Fruit fly (Drosophila melanogaster) whole organism, embryonic: ENCODE data around the gene Ugt301D1.

ENCODE experiments used
- BtbVII ChIP-seq: fragments of 200-800 bp; sonication (Bioruptor generic); optimal IDR thresholded peaks from 3 replicates; lab custom pipeline; 2017; ENCODE audit warnings: missing biosample characterization, mild to moderate bottlenecking, missing genetic modification characterization
- Bteb2 ChIP-seq: fragments of 200-800 bp; sonication (Bioruptor generic); optimal IDR thresholded peaks from 2 replicates; lab custom pipeline; 2016; ENCODE audit warnings: missing biosample characterization, missing genetic modification characterization
- CG10366 ChIP-seq: fragments of 200-800 bp; sonication (Bioruptor generic); IDR thresholded peaks from 2 replicates; pipeline ENCODE4 v1.3.6; 2022; ENCODE audit warnings: missing biosample characterization, missing genetic modification characterization
- CG11456 ChIP-seq: fragments of 200-800 bp; sonication (Bioruptor generic); IDR thresholded peaks from 3 replicates; pipeline ENCODE4 v1.3.6; 2022; ENCODE audit warnings: missing biosample characterization, missing genetic modification characterization
- CG12744 ChIP-seq: fragments of 200-800 bp; sonication (Bioruptor generic); optimal IDR thresholded peaks from 2 replicates; lab custom pipeline; 2016; ENCODE audit warnings: missing biosample characterization, missing genetic modification characterization
- CG12769 ChIP-seq: fragments of 200-800 bp; sonication (Bioruptor generic); optimal IDR thresholded peaks from 2 replicates; lab custom pipeline; 2019; ENCODE audit warnings: missing biosample characterization, mild to moderate bottlenecking, missing genetic modification characterization, moderate library complexity
- CG13424 ChIP-seq: fragments of 200-800 bp; sonication (Bioruptor generic); optimal IDR thresholded peaks from 2 replicates; lab custom pipeline; 2019; ENCODE audit warnings: missing biosample characterization, mild to moderate bottlenecking, missing genetic modification characterization, moderate library complexity
- CG13894 ChIP-seq: fragments of 200-800 bp; sonication (Bioruptor generic); optimal IDR thresholded peaks from 3 replicates; lab custom pipeline; 2018; ENCODE audit warnings: missing biosample characterization, mild to moderate bottlenecking, missing genetic modification characterization, moderate library complexity
- CG15601 ChIP-seq: fragments of 200-800 bp; sonication (Bioruptor generic); optimal IDR thresholded peaks from 3 replicates; lab custom pipeline; 2019; ENCODE audit warnings: missing biosample characterization, mild to moderate bottlenecking, missing genetic modification characterization, moderate library complexity
- CG1647 ChIP-seq: fragments of 200-800 bp; sonication (Bioruptor generic); optimal IDR thresholded peaks from 3 replicates; lab custom pipeline; 2016; ENCODE audit warnings: missing biosample characterization, missing genetic modification characterization
- CG17359 ChIP-seq: fragments of 200-800 bp; sonication (Bioruptor generic); optimal IDR thresholded peaks from 3 replicates; lab custom pipeline; 2018; ENCODE audit warnings: missing biosample characterization, mild to moderate bottlenecking, missing genetic modification characterization, moderate library complexity
- CG17568 ChIP-seq: fragments of 200-800 bp; sonication (Bioruptor generic); optimal IDR thresholded peaks from 2 replicates; lab custom pipeline; 2018; ENCODE audit warnings: missing biosample characterization, mild to moderate bottlenecking, missing genetic modification characterization, moderate library complexity
- CG2712 ChIP-seq: fragments of 200-800 bp; optimal IDR thresholded peaks from 3 replicates; lab custom pipeline; 2019; ENCODE audit warnings: missing biosample characterization, mild to moderate bottlenecking, missing genetic modification characterization, moderate library complexity
- CG2875 ChIP-seq: fragments of 200-800 bp; sonication (Bioruptor generic); optimal IDR thresholded peaks from 2 replicates; lab custom pipeline; 2017; ENCODE audit warnings: missing biosample characterization, mild to moderate bottlenecking, missing genetic modification characterization, missing genetic modification reagents
- CG3281 ChIP-seq: fragments of 200-800 bp; sonication (Bioruptor generic); optimal IDR thresholded peaks from 3 replicates; lab custom pipeline; 2017; ENCODE audit warnings: missing biosample characterization, mild to moderate bottlenecking, missing genetic modification characterization
- CG6765 ChIP-seq: fragments of 200-800 bp; sonication (Bioruptor generic); optimal IDR thresholded peaks from 3 replicates; lab custom pipeline; 2017; ENCODE audit warnings: missing biosample characterization, mild to moderate bottlenecking, missing genetic modification characterization
- CG6813 ChIP-seq: fragments of 200-800 bp; sonication (Bioruptor generic); optimal IDR thresholded peaks from 2 replicates; lab custom pipeline; 2017; ENCODE audit warnings: missing biosample characterization, missing genetic modification characterization, mild to moderate bottlenecking, moderate library complexity, missing genetic modification reagents
- CG7987 ChIP-seq: fragments of 200-800 bp; sonication (Bioruptor generic); optimal IDR thresholded peaks from 2 replicates; lab custom pipeline; 2018; ENCODE audit warnings: missing biosample characterization, mild to moderate bottlenecking, missing genetic modification characterization, moderate library complexity
- CG8089 ChIP-seq: fragments of 200-800 bp; sonication (Bioruptor generic); optimal IDR thresholded peaks from 3 replicates; lab custom pipeline; 2016; ENCODE audit warnings: missing biosample characterization, missing genetic modification characterization
- CG8290 ChIP-seq, 3 experiments: fragments of 200-800 bp; sonication (Bioruptor generic); optimal IDR thresholded peaks; 2 replicates each; lab custom pipeline; 2016 to 2019; ENCODE audit warnings: missing biosample characterization in 3 of 3, missing genetic modification characterization in 3 of 3, mild to moderate bottlenecking in 2 of 3, moderate library complexity in 1 of 3
- CG8478 ChIP-seq: fragments of >200 bp; optimal IDR thresholded peaks from 2 replicates; lab custom pipeline; 2018
- CG8765 ChIP-seq: fragments of 200-800 bp; sonication (Bioruptor generic); IDR thresholded peaks from 2 replicates; pipeline ENCODE4 v1.3.6; 2022; ENCODE audit warnings: missing biosample characterization, missing genetic modification characterization
- CG9215 ChIP-seq: fragments of 200-800 bp; sonication (Bioruptor generic); IDR thresholded peaks from 2 replicates; pipeline ENCODE4 v1.3.6; 2022; ENCODE audit warnings: missing biosample characterization, missing genetic modification characterization
- Chrac-16 ChIP-seq: fragments of 200-800 bp; sonication (Bioruptor generic); optimal IDR thresholded peaks from 3 replicates; lab custom pipeline; 2016; ENCODE audit warnings: missing biosample characterization, missing genetic modification characterization
- Deaf1 ChIP-seq: fragments of 200-800 bp; optimal IDR thresholded peaks from 3 replicates; lab custom pipeline; 2019; ENCODE audit warnings: missing biosample characterization, mild to moderate bottlenecking, missing genetic modification characterization, moderate library complexity
- Doc3 ChIP-seq: fragments of 200-800 bp; sonication (Bioruptor generic); IDR thresholded peaks from 3 replicates; pipeline ENCODE4 v1.3.6; 2022; ENCODE audit warnings: missing biosample characterization, missing genetic modification characterization; ENCODE audit not compliant: partially characterized antibody
- Hand ChIP-seq: fragments of 200-800 bp; sonication (Bioruptor generic); optimal IDR thresholded peaks from 2 replicates; lab custom pipeline; 2017; ENCODE audit warnings: mild to moderate bottlenecking, missing biosample characterization, missing genetic modification reagents, missing genetic modification characterization
- HmgD ChIP-seq: fragments of 200-800 bp; sonication (Bioruptor generic); optimal IDR thresholded peaks from 3 replicates; lab custom pipeline; 2016; ENCODE audit warnings: missing biosample characterization, missing genetic modification characterization
- Hr39 ChIP-seq: fragments of >200 bp; optimal IDR thresholded peaks from 2 replicates; lab custom pipeline; 2017
- Kr ChIP-seq: fragments of 200-800 bp; sonication (Bioruptor generic); optimal IDR thresholded peaks from 2 replicates; lab custom pipeline; 2017; ENCODE audit warnings: missing biosample characterization, mild to moderate bottlenecking, missing genetic modification characterization
- Med ChIP-seq: fragments of 200-800 bp; sonication (Bioruptor generic); peaks from one replicate; lab custom pipeline; 2016; ENCODE audit warnings: missing biosample characterization, missing genetic modification characterization, mild to moderate bottlenecking, inconsistent platforms, moderate library complexity
- Opbp ChIP-seq: fragments of 200-800 bp; sonication (Bioruptor generic); IDR thresholded peaks from 3 replicates; pipeline ENCODE4 v1.3.6; 2022; ENCODE audit warnings: missing biosample characterization, missing genetic modification characterization; ENCODE audit not compliant: partially characterized antibody
- Pdp1 ChIP-seq, 2 experiments: fragments of 200-800 bp; sonication (Bioruptor generic); optimal IDR thresholded peaks; 3 replicates each; lab custom pipeline; 2016; ENCODE audit warnings: missing biosample characterization in 2 of 2, missing genetic modification characterization in 2 of 2, mild to moderate bottlenecking in 1 of 2, moderate library complexity in 1 of 2
- Ptx1 ChIP-seq: fragments of 200-800 bp; sonication (Bioruptor generic); IDR thresholded peaks from 2 replicates; pipeline ENCODE4 v1.3.6; 2022; ENCODE audit warnings: missing biosample characterization, missing genetic modification characterization
- Vsx1 ChIP-seq: fragments of 200-800 bp; sonication (Bioruptor generic); optimal IDR thresholded peaks from 2 replicates; lab custom pipeline; 2017; ENCODE audit warnings: missing biosample characterization, mild to moderate bottlenecking, missing genetic modification characterization, missing genetic modification reagents
- ap ChIP-seq: fragments of 200-800 bp; sonication (Bioruptor generic); IDR thresholded peaks from 2 replicates; pipeline ENCODE4 v1.3.6; 2022; ENCODE audit warnings: missing biosample characterization, missing genetic modification characterization
- bigmax ChIP-seq: fragments of 200-800 bp; sonication (Bioruptor generic); optimal IDR thresholded peaks from 2 replicates; lab custom pipeline; 2018; ENCODE audit warnings: missing biosample characterization, mild to moderate bottlenecking, missing genetic modification characterization
- cas ChIP-seq: fragments of 200-800 bp; sonication (Bioruptor generic); IDR thresholded peaks from 2 replicates; pipeline ENCODE4 v1.3.6; 2022; ENCODE audit warnings: missing biosample characterization, missing genetic modification characterization
- dan ChIP-seq: fragments of 200-800 bp; sonication (Bioruptor generic); IDR thresholded peaks from 2 replicates; pipeline ENCODE4 v1.3.6; 2022; ENCODE audit warnings: missing biosample characterization, missing genetic modification characterization
- dmrt11E ChIP-seq: fragments of 200-800 bp; sonication (Bioruptor generic); optimal IDR thresholded peaks from 3 replicates; lab custom pipeline; 2018; ENCODE audit warnings: missing biosample characterization, mild to moderate bottlenecking, missing genetic modification characterization, moderate library complexity
- fd102C ChIP-seq: fragments of 200-800 bp; sonication (Bioruptor generic); optimal IDR thresholded peaks from 2 replicates; lab custom pipeline; 2018; ENCODE audit warnings: missing biosample characterization, mild to moderate bottlenecking, missing genetic modification characterization, moderate library complexity
- fd96Cb ChIP-seq: fragments of 200-800 bp; sonication (Bioruptor generic); optimal IDR thresholded peaks from 2 replicates; lab custom pipeline; 2018; ENCODE audit warnings: missing biosample characterization, mild to moderate bottlenecking, missing genetic modification characterization, moderate library complexity
- gce ChIP-seq: fragments of 200-800 bp; sonication (Bioruptor generic); IDR thresholded peaks from 3 replicates; pipeline ENCODE4 v1.3.6; 2022; ENCODE audit warnings: missing biosample characterization, missing genetic modification characterization
- h ChIP-seq: fragments of >200 bp; optimal IDR thresholded peaks from 2 replicates; lab custom pipeline; 2017
- lmd ChIP-seq: fragments of 200-800 bp; sonication (Bioruptor generic); IDR thresholded peaks from 2 replicates; pipeline ENCODE4 v1.3.6; 2022; ENCODE audit warnings: missing biosample characterization, missing genetic modification characterization
- mld ChIP-seq: fragments of 200-800 bp; sonication (Bioruptor generic); IDR thresholded peaks from 3 replicates; pipeline ENCODE4 v1.3.6; 2022; ENCODE audit warnings: missing biosample characterization, missing genetic modification characterization; ENCODE audit not compliant: partially characterized antibody
- nerfin-2 ChIP-seq: fragments of 200-800 bp; sonication (Bioruptor generic); IDR thresholded peaks from 2 replicates; pipeline ENCODE4 v1.3.6; 2022; ENCODE audit warnings: missing biosample characterization, missing genetic modification characterization; ENCODE audit not compliant: partially characterized antibody
- org-1 ChIP-seq: fragments of 200-800 bp; sonication (Bioruptor generic); optimal IDR thresholded peaks from 2 replicates; lab custom pipeline; 2017; ENCODE audit warnings: missing biosample characterization, missing genetic modification characterization
- phol ChIP-seq: fragments of 200-800 bp; sonication (Bioruptor generic); optimal IDR thresholded peaks from 3 replicates; lab custom pipeline; 2018; ENCODE audit warnings: missing biosample characterization, mild to moderate bottlenecking, missing genetic modification characterization, moderate library complexity
- pros ChIP-seq: fragments of 200-800 bp; sonication (Bioruptor generic); optimal IDR thresholded peaks from 3 replicates; lab custom pipeline; 2019; ENCODE audit warnings: missing biosample characterization, mild to moderate bottlenecking, missing genetic modification characterization, moderate library complexity
- sd ChIP-seq: fragments of 200-800 bp; sonication (Bioruptor generic); optimal IDR thresholded peaks from 3 replicates; lab custom pipeline; 2018; ENCODE audit warnings: missing biosample characterization, mild to moderate bottlenecking, missing genetic modification characterization, moderate library complexity
- slou ChIP-seq: fragments of 200-800 bp; sonication (Bioruptor generic); optimal IDR thresholded peaks from 3 replicates; lab custom pipeline; 2016; ENCODE audit warnings: missing biosample characterization, missing genetic modification characterization

Gene Ugt301D1

DNA sequence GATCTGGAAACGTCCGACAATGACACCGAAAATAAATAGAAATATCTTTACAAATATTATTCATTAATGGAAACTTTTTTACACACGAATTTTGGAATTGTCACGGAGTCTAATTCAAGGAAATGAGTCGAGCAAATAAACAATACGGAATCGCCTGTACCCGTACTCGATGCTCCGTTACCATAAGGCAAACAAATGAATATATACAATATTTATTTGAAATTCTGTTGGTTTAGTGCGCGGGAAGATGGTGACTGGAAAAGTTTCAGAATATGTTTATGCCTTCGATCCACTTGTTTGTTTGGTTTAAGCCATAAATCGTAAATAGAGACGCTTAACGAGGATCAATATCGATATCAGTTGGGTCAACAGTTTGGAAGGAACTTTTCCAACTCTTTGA, 47.0 kb downstream of the Ugt301D1 start (continued):
- TF ChIP-seq Bteb2 (no peak), BtbVII (GFP tag; lab: Kevin White, UChicago) (peak; percentile 19), slou (GFP tag; lab: Kevin White, UChicago) (no peak), CG2712 (no peak), dan (GFP tag; lab: Robert Waterston, UW) (no peak), CG8290 (GFP tag; optimal IDR thresholded peaks at IDR 0.05; lab: Kevin White, UChicago) (no peak), CG8290 (tag; optimal IDR thresholded peaks at IDR 0.05; lab: Kevin White, UChicago) (no peak), ap (GFP tag; lab: Robert Waterston, UW) (no peak), CG10366 (no peak), fd96Cb (no peak), CG11456 (GFP tag; lab: Robert Waterston, UW) (no peak), Vsx1 (GFP tag; lab: Kevin White, UChicago) (peak; percentile 9), Med (peak; percentile 82), bigmax (GFP tag; lab: Kevin White, UChicago) (no peak), CG6813 (GFP tag; lab: Kevin White, UChicago) (peak; percentile 11), CG1647 (GFP tag; lab: Kevin White, UChicago) (no peak), fd102C (GFP tag; lab: Kevin White, UChicago) (no peak), lmd (GFP tag; lab: Robert Waterston, UW) (no peak), org-1 (GFP tag; lab: Kevin White, UChicago) (no peak), CG15601 (tag; lab: Kevin White, UChicago) (peak; percentile 2), Doc3 (no peak), nerfin-2 (GFP tag; lab: Robert Waterston, UW) (no peak), CG8089 (GFP tag; lab: Kevin White, UChicago) (no peak), cas (no peak), Hand (GFP tag; lab: Kevin White, UChicago) (no peak), gce (no peak), CG13894 (tag; lab: Kevin White, UChicago) (no peak), Hr39 (lab: Kevin White, UChicago) (no peak), Opbp (GFP tag; lab: Robert Waterston, UW) (no peak), CG8765 (GFP tag; lab: Robert Waterston, UW) (no peak), pros (GFP tag; lab: Kevin White, UChicago) (no peak), CG13424 (tag; lab: Kevin White, UChicago) (no peak), CG12769 (tag; lab: Kevin White, UChicago) (no peak), CG8478 (no peak), CG3281 (GFP tag; lab: Kevin White, UChicago) (peak; percentile 20), sd (tag; lab: Kevin White, UChicago) (peak; percentile 9), Chrac-16 (GFP tag; lab: Kevin White, UChicago) (no peak), CG7987 (GFP tag; lab: Kevin White, UChicago) (no peak), CG12744 (no peak), Deaf1 (no peak), dmrt11E (tag; lab: Kevin White, UChicago) (peak; percentile 17), phol (no peak), h (lab: Kevin White, UChicago) (no peak), HmgD (GFP tag; lab: Kevin White, UChicago) (no peak), CG17359 (tag; lab: Kevin White, UChicago) (no peak), CG9215 (GFP tag; lab: Robert Waterston, UW) (no peak), Ptx1 (GFP tag; lab: Robert Waterston, UW) (no peak), CG6765 (GFP tag; lab: Kevin White, UChicago) (no peak), CG17568 (peak; percentile 1), CG2875 (GFP tag; lab: Kevin White, UChicago) (no peak), mld (GFP tag; lab: Robert Waterston, UW) (no peak), Pdp1 (GFP tag; optimal IDR thresholded peaks at IDR 0.05; lab: Kevin White, UChicago) (no peak), Kr (GFP tag; lab: Kevin White, UChicago) (no peak)
